Fruit fly (Drosophila melanogaster): ENCODE results near the gene CG8534.

DNA sequence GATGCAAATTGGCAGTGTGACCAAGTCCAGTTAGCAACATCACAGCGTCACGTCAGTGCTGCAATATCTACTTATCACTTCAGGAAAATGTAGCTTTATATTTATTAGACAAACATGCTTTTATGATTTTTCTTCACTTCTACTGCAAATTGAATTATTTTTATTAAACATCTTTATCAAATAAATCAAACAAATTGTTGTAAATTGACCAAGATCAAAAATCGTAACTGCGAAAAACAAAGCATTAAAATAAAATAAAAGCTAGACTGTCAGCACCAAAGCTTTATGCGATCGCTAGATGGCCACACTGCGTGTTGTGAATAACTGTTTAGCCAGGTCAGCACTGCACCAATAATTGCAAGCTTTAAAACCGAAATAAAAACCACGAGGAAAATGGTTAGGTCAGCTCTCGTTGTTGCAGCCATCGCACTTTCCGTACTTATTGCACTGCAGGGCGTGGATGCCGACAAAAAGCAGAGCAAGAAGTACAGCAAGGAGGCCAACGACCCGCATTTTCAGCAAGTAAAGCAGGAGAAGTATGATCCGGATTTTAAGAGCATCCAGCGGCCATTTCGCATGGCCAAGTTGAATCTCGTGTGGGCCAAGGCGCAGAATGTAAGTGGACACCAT lies 21.3 kb upstream of the CG8534 start, which contains the start of the genes CG12945 and CG8507:
- TF ChIP-seq Hr78 (GFP tag; optimal IDR thresholded peaks at IDR 0.05) (no peak), psq (GFP tag; optimal IDR thresholded peaks at IDR 0.05) (peak; percentile 48), dmrt93B (GFP tag; optimal IDR thresholded peaks at IDR 0.05) (no peak), foxo (GFP tag; optimal IDR thresholded peaks at IDR 0.05) (peak in 1 of 2 experiments; percentile 68), br (GFP tag; optimal IDR thresholded peaks at IDR 0.05) (peak; percentile 32), CG9705 (GFP tag; optimal IDR thresholded peaks at IDR 0.05) (peak; percentile 52), Rel (GFP tag; optimal IDR thresholded peaks at IDR 0.05) (no peak), Rel (tag; optimal IDR thresholded peaks at IDR 0.05) (peak; percentile 94), h (GFP tag; optimal IDR thresholded peaks at IDR 0.05) (peak; percentile 65), Hr83 (GFP tag; optimal IDR thresholded peaks at IDR 0.05; ENCODE audit: poor library complexity, severe bottlenecking) (no peak), Sp1 (GFP tag; optimal IDR thresholded peaks at IDR 0.05) (peak; percentile 68), Abd-B (GFP tag; optimal IDR thresholded peaks at IDR 0.05) (no peak), lola (GFP tag; optimal IDR thresholded peaks at IDR 0.05) (no peak), Dif (GFP tag; optimal IDR thresholded peaks at IDR 0.05; ENCODE audit: partially characterized antibody) (no peak)

Data from whole organism, wandering third instar larva.